Fruit fly (Drosophila melanogaster): ENCODE data around the gene Ost48.
A peak's percentile ranks its signal among the peaks of the same experiment; 100 is the strongest.

Gene Ost48

dm6 chrX:9141219-9141618 lies 17.1 kb downstream of the Ost48 start (continued):
- TF ChIP-seq h (optimal IDR thresholded peaks at IDR 0.05) (no peak), Jarid2 (GFP tag; optimal IDR thresholded peaks at IDR 0.05) (no peak), gt (GFP tag; IDR thresholded peaks at IDR 0.05) (peak; percentile 85), CG13123 (GFP tag; optimal IDR thresholded peaks at IDR 0.05) (peak; percentile 23), HHEX (GFP tag; optimal IDR thresholded peaks at IDR 0.05) (peak; percentile 75), Nf-YB (GFP tag; optimal IDR thresholded peaks at IDR 0.05) (peak; percentile 25), HLH3B (GFP tag; IDR thresholded peaks at IDR 0.05) (peak; percentile 88), B-H2 (GFP tag; optimal IDR thresholded peaks at IDR 0.05) (no peak), ac (GFP tag; optimal IDR thresholded peaks at IDR 0.05) (peak; percentile 18), CG6175 (GFP tag; IDR thresholded peaks at IDR 0.05) (peak; percentile 71; the same call in 1 of the 3 replicates), slbo (GFP tag; IDR thresholded peaks at IDR 0.05) (peak; percentile 82), danr (GFP tag; IDR thresholded peaks at IDR 0.05) (peak; percentile 66), CG31224 (GFP tag; IDR thresholded peaks at IDR 0.05) (peak; percentile 62; the same call in 1 of the 2 replicates), CG10462 (GFP tag; optimal IDR thresholded peaks at IDR 0.05) (peak; percentile 37), CG14667 (GFP tag; IDR thresholded peaks at IDR 0.05) (peak; percentile 88), aop (GFP tag; IDR thresholded peaks at IDR 0.05) (0 out of 2 replicates have a peak, but pooled peaks have one; percentile 65), CG10267 (tag; optimal IDR thresholded peaks at IDR 0.05) (peak; percentile 57), Dp (GFP tag; optimal IDR thresholded peaks at IDR 0.05) (no peak), unpg (GFP tag; optimal IDR thresholded peaks at IDR 0.05) (peak; percentile 69), MTF-1 (GFP tag; optimal IDR thresholded peaks at IDR 0.05; ENCODE audit: borderline replicate concordance) (peak; percentile 3), cas (GFP tag; IDR thresholded peaks at IDR 0.05) (no peak), CG10979 (tag; optimal IDR thresholded peaks at IDR 0.05) (peak; percentile 76), CG12769 (tag; optimal IDR thresholded peaks at IDR 0.05) (no peak), CG33213 (GFP tag; optimal IDR thresholded peaks at IDR 0.05) (peak; percentile 45), Dek (tag; optimal IDR thresholded peaks at IDR 0.05) (peak; percentile 26), CG7987 (GFP tag; optimal IDR thresholded peaks at IDR 0.05) (no peak), CG5953 (GFP tag; IDR thresholded peaks at IDR 0.05) (peak; percentile 65), Spps (tag; optimal IDR thresholded peaks at IDR 0.05) (peak; percentile 31), Fer1 (GFP tag; optimal IDR thresholded peaks at IDR 0.05) (peak; percentile 73), CG7786 (GFP tag; optimal IDR thresholded peaks at IDR 0.05) (peak; percentile 76), Med (GFP tag) (peak; percentile 96), CG1529 (GFP tag; optimal IDR thresholded peaks at IDR 0.05) (peak; percentile 45), bcd (GFP tag; optimal IDR thresholded peaks at IDR 0.05) (peak; percentile 53), knrl (GFP tag; IDR thresholded peaks at IDR 0.05; ENCODE audit: partially characterized antibody) (0 out of 3 replicates have a peak, but pooled peaks have one; percentile 23), CG13775 (GFP tag; optimal IDR thresholded peaks at IDR 0.05) (peak; percentile 40), ro (GFP tag; IDR thresholded peaks at IDR 0.05) (peak; percentile 80), ERR (GFP tag; optimal IDR thresholded peaks at IDR 0.05) (peak; percentile 17), wdn (GFP tag; IDR thresholded peaks at IDR 0.05) (peak; percentile 58; the same call in 1 of the 2 replicates), CG9817 (tag; optimal IDR thresholded peaks at IDR 0.05) (peak; percentile 51), sens-2 (GFP tag; IDR thresholded peaks at IDR 0.05) (peak; percentile 61; the same call in 1 of the 2 replicates), maf-S (GFP tag; optimal IDR thresholded peaks at IDR 0.05) (peak; percentile 37), jing (GFP tag; optimal IDR thresholded peaks at IDR 0.05) (peak; percentile 43), esg (GFP tag; conservative IDR thresholded peaks at IDR 0.05) (peak; percentile 74), Bgb (GFP tag; IDR thresholded peaks at IDR 0.05; ENCODE audit: partially characterized antibody) (no peak), CG9215 (GFP tag; IDR thresholded peaks at IDR 0.05) (peak; percentile 75), toy (GFP tag; IDR thresholded peaks at IDR 0.05) (peak; percentile 47; the same call in 1 of the 2 replicates), row (GFP tag; IDR thresholded peaks at IDR 0.05) (peak; percentile 93), CG42726 (GFP tag; IDR thresholded peaks at IDR 0.05; ENCODE audit: partially characterized antibody) (no peak), CG12659 (GFP tag; optimal IDR thresholded peaks at IDR 0.05) (peak; percentile 58), bowl (GFP tag; IDR thresholded peaks at IDR 0.05) (0 out of 2 replicates have a peak, but pooled peaks have one; percentile 48), CG13894 (tag; optimal IDR thresholded peaks at IDR 0.05) (peak; percentile 31)
